Fruit fly (Drosophila melanogaster) whole organism, embryonic: ENCODE data around the gene CG13085.
A peak's percentile ranks its signal among the peaks of the same experiment; 100 is the strongest.

Experiments used
- Aef1 ChIP-seq: fragments of 200-800 bp; sonication (Bioruptor generic); IDR thresholded peaks from 3 replicates; pipeline ENCODE4 v1.3.6; 2022; ENCODE audit warnings: missing biosample characterization, missing genetic modification characterization
- B-H2 ChIP-seq: fragments of 200-800 bp; sonication (Bioruptor generic); optimal IDR thresholded peaks from 2 replicates; lab custom pipeline; 2018; ENCODE audit warnings: missing biosample characterization, mild to moderate bottlenecking, missing genetic modification characterization
- Bgb ChIP-seq: fragments of 200-800 bp; sonication (Bioruptor generic); IDR thresholded peaks from 2 replicates; pipeline ENCODE4 v1.3.6; 2022; ENCODE audit warnings: missing biosample characterization, missing genetic modification characterization; ENCODE audit not compliant: partially characterized antibody
- CG10147 ChIP-seq: fragments of 200-800 bp; sonication (Bioruptor generic); optimal IDR thresholded peaks from 2 replicates; lab custom pipeline; 2019; ENCODE audit warnings: missing biosample characterization, mild to moderate bottlenecking, missing genetic modification characterization, moderate library complexity
- CG10366 ChIP-seq: fragments of 200-800 bp; sonication (Bioruptor generic); IDR thresholded peaks from 2 replicates; pipeline ENCODE4 v1.3.6; 2022; ENCODE audit warnings: missing biosample characterization, missing genetic modification characterization
- CG10979 ChIP-seq: fragments of 200-800 bp; sonication (Bioruptor generic); optimal IDR thresholded peaks from 2 replicates; lab custom pipeline; 2018; ENCODE audit warnings: missing biosample characterization, mild to moderate bottlenecking, missing genetic modification characterization, moderate library complexity
- CG11398 ChIP-seq: fragments of 200-800 bp; sonication (Bioruptor generic); optimal IDR thresholded peaks from 2 replicates; lab custom pipeline; 2016; ENCODE audit warnings: missing biosample characterization, missing genetic modification characterization
- CG11504 ChIP-seq: fragments of 200-800 bp; sonication (Bioruptor generic); optimal IDR thresholded peaks from 3 replicates; lab custom pipeline; 2019; ENCODE audit warnings: missing biosample characterization, mild to moderate bottlenecking, missing genetic modification characterization, moderate library complexity
- CG11560 ChIP-seq: fragments of 200-800 bp; sonication (Bioruptor generic); IDR thresholded peaks from 3 replicates; pipeline ENCODE4 v1.3.6; 2022; ENCODE audit warnings: missing biosample characterization, missing genetic modification characterization
- CG14710 ChIP-seq: fragments of 200-800 bp; sonication (Bioruptor generic); optimal IDR thresholded peaks from 3 replicates; lab custom pipeline; 2019; ENCODE audit warnings: missing biosample characterization, mild to moderate bottlenecking, missing genetic modification characterization, moderate library complexity
- CG1603 ChIP-seq: fragments of 200-800 bp; sonication (Bioruptor generic); optimal IDR thresholded peaks from 2 replicates; lab custom pipeline; 2019; ENCODE audit warnings: missing biosample characterization, mild to moderate bottlenecking, missing genetic modification characterization, moderate library complexity
- CG17359 ChIP-seq: fragments of 200-800 bp; sonication (Bioruptor generic); optimal IDR thresholded peaks from 3 replicates; lab custom pipeline; 2018; ENCODE audit warnings: missing biosample characterization, mild to moderate bottlenecking, missing genetic modification characterization, moderate library complexity
- CG18619 ChIP-seq: fragments of 200-800 bp; sonication (Bioruptor generic); optimal IDR thresholded peaks from 3 replicates; lab custom pipeline; 2017; ENCODE audit warnings: missing biosample characterization, mild to moderate bottlenecking, missing genetic modification characterization
- CG2889 ChIP-seq: fragments of 200-800 bp; sonication (Bioruptor generic); IDR thresholded peaks from 3 replicates; pipeline ENCODE4 v1.3.6; 2022; ENCODE audit warnings: missing biosample characterization, missing genetic modification characterization
- CG31224 ChIP-seq: fragments of 200-800 bp; sonication (Bioruptor generic); IDR thresholded peaks from 2 replicates; pipeline ENCODE4 v1.3.6; 2022; ENCODE audit warnings: missing biosample characterization, missing genetic modification characterization
- CG32767 ChIP-seq: fragments of 200-800 bp; sonication (Bioruptor generic); IDR thresholded peaks from 2 replicates; pipeline ENCODE4 v1.3.6; 2022; ENCODE audit warnings: missing biosample characterization, missing genetic modification characterization
- CG32772 ChIP-seq: fragments of 200-800 bp; sonication (Bioruptor generic); IDR thresholded peaks from 2 replicates; pipeline ENCODE4 v1.3.6; 2022; ENCODE audit warnings: missing biosample characterization, missing genetic modification characterization
- CG4328 ChIP-seq: fragments of 200-800 bp; sonication (Bioruptor generic); optimal IDR thresholded peaks from 3 replicates; lab custom pipeline; 2017; ENCODE audit warnings: missing biosample characterization, missing genetic modification reagents, missing genetic modification characterization
- CG4707 ChIP-seq: fragments of 200-800 bp; sonication (Bioruptor generic); optimal IDR thresholded peaks from 2 replicates; lab custom pipeline; 2018; ENCODE audit warnings: missing biosample characterization, mild to moderate bottlenecking, missing genetic modification characterization, moderate library complexity
- CG4820 ChIP-seq: fragments of 200-800 bp; sonication (Bioruptor generic); optimal IDR thresholded peaks from 3 replicates; lab custom pipeline; 2016; ENCODE audit warnings: missing biosample characterization, missing genetic modification characterization
- CG6175 ChIP-seq: fragments of 200-800 bp; sonication (Bioruptor generic); IDR thresholded peaks from 3 replicates; pipeline ENCODE4 v1.3.6; 2022; ENCODE audit warnings: missing biosample characterization, missing genetic modification characterization
- CG6254 ChIP-seq: fragments of 200-800 bp; sonication (Bioruptor generic); optimal IDR thresholded peaks from 3 replicates; lab custom pipeline; 2017; ENCODE audit warnings: mild to moderate bottlenecking, missing biosample characterization, missing genetic modification reagents, missing genetic modification characterization
- CG7839 ChIP-seq: fragments of 200-800 bp; sonication (Bioruptor generic); optimal IDR thresholded peaks from 3 replicates; lab custom pipeline; 2018; ENCODE audit warnings: missing biosample characterization, mild to moderate bottlenecking, missing genetic modification characterization, moderate library complexity
- CG8281 ChIP-seq: fragments of 200-800 bp; sonication (Bioruptor generic); optimal IDR thresholded peaks from 2 replicates; lab custom pipeline; 2018; ENCODE audit warnings: missing biosample characterization, mild to moderate bottlenecking, missing genetic modification characterization, moderate library complexity
- CG9609 ChIP-seq: fragments of 200-800 bp; sonication (Bioruptor generic); optimal IDR thresholded peaks from 3 replicates; lab custom pipeline; 2016; ENCODE audit warnings: missing biosample characterization, missing genetic modification characterization
- CkIIα-i1 ChIP-seq: fragments of 200-800 bp; sonication (Bioruptor generic); IDR thresholded peaks from 2 replicates; pipeline ENCODE4 v1.3.6; 2022; ENCODE audit warnings: missing biosample characterization, missing genetic modification characterization
- D19B ChIP-seq: fragments of 200-800 bp; sonication (Bioruptor generic); optimal IDR thresholded peaks from 2 replicates; lab custom pipeline; 2017; ENCODE audit warnings: missing biosample characterization, mild to moderate bottlenecking, missing genetic modification characterization
- Dad ChIP-seq: fragments of 200-800 bp; sonication (Bioruptor generic); optimal IDR thresholded peaks from 3 replicates; lab custom pipeline; 2016; ENCODE audit warnings: missing biosample characterization, missing genetic modification characterization
- Dbx ChIP-seq: fragments of 200-800 bp; sonication (Bioruptor generic); IDR thresholded peaks from 3 replicates; pipeline ENCODE4 v1.3.6; 2022; ENCODE audit warnings: missing biosample characterization, missing genetic modification characterization
- Deaf1 ChIP-seq: fragments of 200-800 bp; optimal IDR thresholded peaks from 3 replicates; lab custom pipeline; 2019; ENCODE audit warnings: missing biosample characterization, mild to moderate bottlenecking, missing genetic modification characterization, moderate library complexity
- Dref ChIP-seq: fragments of 200-800 bp; sonication (Bioruptor generic); IDR thresholded peaks from 2 replicates; pipeline ENCODE4 v1.3.6; 2022; ENCODE audit warnings: missing biosample characterization, missing genetic modification characterization
- HmgZ ChIP-seq: fragments of 200-800 bp; sonication (Bioruptor generic); optimal IDR thresholded peaks from 2 replicates; lab custom pipeline; 2018; ENCODE audit warnings: missing biosample characterization, mild to moderate bottlenecking, missing genetic modification characterization
- Hmr ChIP-seq: fragments of 200-800 bp; sonication (Bioruptor generic); optimal IDR thresholded peaks from 3 replicates; lab custom pipeline; 2017; ENCODE audit warnings: mild to moderate bottlenecking, missing biosample characterization, missing genetic modification reagents, missing genetic modification characterization
- Hmx ChIP-seq: fragments of 200-800 bp; sonication (Bioruptor generic); optimal IDR thresholded peaks from 2 replicates; lab custom pipeline; 2016; ENCODE audit warnings: missing biosample characterization, missing genetic modification characterization
- Lim3 ChIP-seq: fragments of 200-800 bp; sonication (Bioruptor generic); IDR thresholded peaks from 2 replicates; pipeline ENCODE4 v1.3.6; 2022; ENCODE audit warnings: missing biosample characterization, missing genetic modification characterization
- NC2β ChIP-seq: fragments of 200-800 bp; sonication (Bioruptor generic); optimal IDR thresholded peaks from 2 replicates; lab custom pipeline; 2016; ENCODE audit warnings: missing biosample characterization, missing genetic modification characterization
- Neu2 ChIP-seq: fragments of 200-800 bp; sonication (Bioruptor generic); optimal IDR thresholded peaks from 3 replicates; lab custom pipeline; 2016; ENCODE audit warnings: missing biosample characterization, missing genetic modification characterization, borderline replicate concordance
- Optix ChIP-seq: fragments of 200-800 bp; sonication (Bioruptor generic); IDR thresholded peaks from 3 replicates; pipeline ENCODE4 v1.3.6; 2022; ENCODE audit warnings: missing biosample characterization, missing genetic modification characterization
- Sry-β ChIP-seq: fragments of 200-800 bp; sonication (Bioruptor generic); optimal IDR thresholded peaks from 2 replicates; lab custom pipeline; 2018; ENCODE audit warnings: missing biosample characterization, mild to moderate bottlenecking, missing genetic modification characterization, moderate library complexity
- bowl ChIP-seq: fragments of 200-800 bp; sonication (Bioruptor generic); IDR thresholded peaks from 2 replicates; pipeline ENCODE4 v1.3.6; 2022; ENCODE audit warnings: missing biosample characterization, missing genetic modification characterization
- cwo ChIP-seq: fragments of 200-800 bp; sonication (Bioruptor generic); optimal IDR thresholded peaks from 3 replicates; lab custom pipeline; 2017; ENCODE audit warnings: missing biosample characterization, missing genetic modification characterization, mild to moderate bottlenecking, moderate library complexity, missing genetic modification reagents
- dmrt11E ChIP-seq: fragments of 200-800 bp; sonication (Bioruptor generic); optimal IDR thresholded peaks from 3 replicates; lab custom pipeline; 2018; ENCODE audit warnings: missing biosample characterization, mild to moderate bottlenecking, missing genetic modification characterization, moderate library complexity
- fru ChIP-seq: fragments of >200 bp; optimal IDR thresholded peaks from 2 replicates; lab custom pipeline; 2017
- hbn ChIP-seq: fragments of 200-800 bp; sonication (Bioruptor generic); IDR thresholded peaks from 2 replicates; pipeline ENCODE4 v1.3.6; 2022; ENCODE audit warnings: missing biosample characterization, missing genetic modification characterization; ENCODE audit not compliant: partially characterized antibody
- lmd ChIP-seq: fragments of 200-800 bp; sonication (Bioruptor generic); IDR thresholded peaks from 2 replicates; pipeline ENCODE4 v1.3.6; 2022; ENCODE audit warnings: missing biosample characterization, missing genetic modification characterization
- mld ChIP-seq: fragments of 200-800 bp; sonication (Bioruptor generic); IDR thresholded peaks from 3 replicates; pipeline ENCODE4 v1.3.6; 2022; ENCODE audit warnings: missing biosample characterization, missing genetic modification characterization; ENCODE audit not compliant: partially characterized antibody
- nau ChIP-seq: fragments of 200-800 bp; sonication (Bioruptor generic); optimal IDR thresholded peaks from 3 replicates; lab custom pipeline; 2017; ENCODE audit warnings: missing biosample characterization, mild to moderate bottlenecking, missing genetic modification characterization, missing genetic modification reagents
- pb ChIP-seq: fragments of 200-800 bp; sonication (Bioruptor generic); optimal IDR thresholded peaks from 3 replicates; lab custom pipeline; 2016; ENCODE audit warnings: missing biosample characterization, missing genetic modification characterization
- seq ChIP-seq: fragments of 200-800 bp; sonication (Bioruptor generic); IDR thresholded peaks from 2 replicates; pipeline ENCODE4 v1.3.6; 2022; ENCODE audit warnings: missing biosample characterization, missing genetic modification characterization
- sr ChIP-seq: fragments of 200-800 bp; sonication (Bioruptor generic); IDR thresholded peaks from 3 replicates; pipeline ENCODE4 v1.3.6; 2022; ENCODE audit warnings: missing biosample characterization, missing genetic modification characterization
- tgo ChIP-seq: fragments of 200-800 bp; sonication (Bioruptor generic); IDR thresholded peaks from 3 replicates; pipeline ENCODE4 v1.3.6; 2022; ENCODE audit warnings: missing biosample characterization, missing genetic modification characterization
- zen2 ChIP-seq: fragments of 200-800 bp; sonication (Bioruptor generic); IDR thresholded peaks from 3 replicates; pipeline ENCODE4 v1.3.6; 2022; ENCODE audit warnings: missing biosample characterization, missing genetic modification characterization; ENCODE audit not compliant: partially characterized antibody

The CG13085 gene

DNA sequence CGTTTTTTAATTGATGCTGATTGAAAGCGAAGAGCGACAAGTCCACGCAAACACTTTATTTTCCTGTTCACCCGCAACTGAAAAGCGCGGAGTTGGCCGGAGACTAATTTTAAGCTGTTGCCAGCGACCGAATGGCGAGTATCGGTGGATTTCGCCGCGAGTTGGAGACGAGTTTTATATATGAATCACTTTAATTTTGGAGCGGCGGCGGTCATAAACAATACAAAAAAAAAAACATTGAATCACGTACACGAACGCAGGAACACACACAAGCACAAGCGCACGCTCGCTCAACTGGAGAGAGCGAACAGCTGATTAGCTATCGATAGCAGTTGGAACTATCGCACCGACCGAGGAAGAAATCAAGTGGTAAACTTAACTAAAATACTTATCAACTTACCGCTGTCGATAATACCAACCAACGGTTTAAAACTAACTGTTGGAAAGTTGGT is 2.5 kb downstream of the CG13085 start, which contains the start of gene Pax (continued):
- TF ChIP-seq NC2β (GFP tag; lab: Kevin White, UChicago) (no peak), tgo (GFP tag; lab: Robert Waterston, UW) (no peak), pb (GFP tag; lab: Kevin White, UChicago) (no peak), Hmx (GFP tag; lab: Kevin White, UChicago) (no peak), Bgb (GFP tag; lab: Robert Waterston, UW) (peak; percentile 96), CG18619 (no peak), Lim3 (GFP tag; lab: Robert Waterston, UW) (no peak), Aef1 (GFP tag; lab: Robert Waterston, UW) (no peak), zen2 (peak; percentile 94), CG10979 (tag; lab: Kevin White, UChicago) (no peak), CG7839 (tag; lab: Kevin White, UChicago) (no peak), bowl (GFP tag; lab: Robert Waterston, UW) (no peak), CkIIα-i1 (GFP tag; lab: Robert Waterston, UW) (no peak), CG1603 (tag; lab: Kevin White, UChicago) (peak; percentile 67), CG11398 (GFP tag; lab: Kevin White, UChicago) (no peak), hbn (peak; percentile 98), CG4820 (GFP tag; lab: Kevin White, UChicago) (no peak), D19B (GFP tag; lab: Kevin White, UChicago) (no peak), CG17359 (tag; lab: Kevin White, UChicago) (no peak), dmrt11E (tag; lab: Kevin White, UChicago) (no peak), mld (GFP tag; lab: Robert Waterston, UW) (peak; percentile 81), Dbx (GFP tag; lab: Robert Waterston, UW) (0 out of 3 replicates have a peak, but pooled peaks have one; percentile 18), HmgZ (tag; lab: Kevin White, UChicago) (peak; percentile 44), Optix (GFP tag; lab: Robert Waterston, UW) (no peak), CG8281 (tag; lab: Kevin White, UChicago) (no peak), CG2889 (GFP tag; lab: Robert Waterston, UW) (no peak), CG4707 (GFP tag; lab: Kevin White, UChicago) (no peak), CG4328 (GFP tag; lab: Kevin White, UChicago) (no peak), CG9609 (no peak), Deaf1 (tag; lab: Kevin White, UChicago) (no peak), Dref (peak; percentile 92), CG14710 (no peak), Sry-β (GFP tag; lab: Kevin White, UChicago) (no peak), CG32772 (peak; percentile 75), fru (lab: Kevin White, UChicago) (no peak), CG11560 (tag; lab: Robert Waterston, UW) (no peak), CG31224 (GFP tag; lab: Robert Waterston, UW) (no peak), CG6175 (GFP tag; lab: Robert Waterston, UW) (no peak), sr (GFP tag; lab: Robert Waterston, UW) (no peak), cwo (GFP tag; lab: Kevin White, UChicago) (no peak), CG6254 (GFP tag; lab: Kevin White, UChicago) (no peak), CG10366 (GFP tag; lab: Robert Waterston, UW) (no peak), B-H2 (GFP tag; lab: Kevin White, UChicago) (no peak), Neu2 (no peak), CG32767 (GFP tag; lab: Robert Waterston, UW) (no peak), CG10147 (GFP tag; lab: Kevin White, UChicago) (no peak), seq (no peak), nau (no peak), Hmr (peak; percentile 11), lmd (GFP tag; lab: Robert Waterston, UW) (no peak), Dad (GFP tag; lab: Kevin White, UChicago) (no peak), CG11504 (tag; lab: Kevin White, UChicago) (no peak)
